Worm (Caenorhabditis elegans): Measurements from ENCODE around the gene F32D8.14.

DNA sequence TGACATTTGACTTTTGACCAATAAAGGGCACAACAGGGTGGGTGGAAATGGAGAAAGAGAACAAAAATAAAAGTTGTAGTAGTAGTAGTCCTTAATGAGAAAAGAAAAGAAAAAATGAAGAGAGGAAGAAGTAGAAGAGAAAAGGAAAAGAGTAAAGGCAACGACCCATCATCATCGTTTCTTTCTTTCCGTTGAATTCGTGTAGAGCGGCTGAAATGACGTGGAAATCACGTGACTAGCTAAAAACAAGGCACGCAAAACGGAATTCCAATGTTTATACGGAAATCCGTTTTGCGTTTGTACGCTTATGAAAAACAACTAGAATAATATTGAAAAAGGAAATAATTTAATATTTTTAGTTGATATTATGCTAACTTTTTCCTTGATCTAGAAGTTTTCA lies 27.0 kb downstream of the F32D8.14 start:
- TF ChIP-seq F13C5.2 (tag; optimal IDR thresholded peaks at IDR 0.05) (no peak), tra-4 (tag; optimal IDR thresholded peaks at IDR 0.05) (no peak), tbx-37 (GFP tag; conservative IDR thresholded peaks at IDR 0.05) (no peak), ets-7 (tag; optimal IDR thresholded peaks at IDR 0.05) (no peak), scrt-1 (GFP tag; IDR thresholded peaks at IDR 0.05) (no peak), ceh-13 (GFP tag; optimal IDR thresholded peaks at IDR 0.05) (no peak), B0310.2 (tag; optimal IDR thresholded peaks at IDR 0.05) (no peak), ama-1 (optimal IDR thresholded peaks at IDR 0.05) (no peak), hnd-1 (tag; optimal IDR thresholded peaks at IDR 0.05) (no peak), aly-1 (tag; optimal IDR thresholded peaks at IDR 0.05) (no peak), tbx-11 (GFP tag; IDR thresholded peaks at IDR 0.05) (no peak), hmg-4 (GFP tag; optimal IDR thresholded peaks at IDR 0.05) (no peak)
